Fruit fly (Drosophila melanogaster) whole organism, pupa: Measurements from ENCODE around the gene Mlp84B.

Experiments
- CG12605 ChIP-seq: fragments of 200-800 bp; sonication (Bioruptor generic); IDR thresholded peaks from 2 replicates; pipeline ENCODE4 v1.3.6; 2022; ENCODE audit warnings: missing biosample characterization, missing genetic modification characterization
- CG17806 ChIP-seq: fragments of 200-800 bp; sonication (Bioruptor generic); optimal IDR thresholded peaks from 2 replicates; lab custom pipeline; 2018; ENCODE audit warnings: missing biosample characterization, mild to moderate bottlenecking, missing genetic modification characterization, moderate library complexity
- CG8301 ChIP-seq: fragments of 200-800 bp; sonication (Bioruptor generic); optimal IDR thresholded peaks from 2 replicates; lab custom pipeline; 2018; ENCODE audit warnings: missing biosample characterization, mild to moderate bottlenecking, missing genetic modification characterization
- CG9948 ChIP-seq: fragments of 200-800 bp; sonication (Bioruptor generic); optimal IDR thresholded peaks from 2 replicates; lab custom pipeline; 2018; ENCODE audit warnings: missing biosample characterization, mild to moderate bottlenecking, missing genetic modification characterization, moderate library complexity
- D1 ChIP-seq: fragments of 200-800 bp; sonication (Bioruptor generic); optimal IDR thresholded peaks from 2 replicates; lab custom pipeline; 2018; ENCODE audit warnings: missing biosample characterization, mild to moderate bottlenecking, missing genetic modification characterization, moderate library complexity
- Snoo ChIP-seq: fragments of 200-800 bp; sonication (Bioruptor generic); optimal IDR thresholded peaks from 3 replicates; lab custom pipeline; 2017; ENCODE audit warnings: missing biosample characterization, mild to moderate bottlenecking, missing genetic modification characterization, inconsistent platforms

DNA sequence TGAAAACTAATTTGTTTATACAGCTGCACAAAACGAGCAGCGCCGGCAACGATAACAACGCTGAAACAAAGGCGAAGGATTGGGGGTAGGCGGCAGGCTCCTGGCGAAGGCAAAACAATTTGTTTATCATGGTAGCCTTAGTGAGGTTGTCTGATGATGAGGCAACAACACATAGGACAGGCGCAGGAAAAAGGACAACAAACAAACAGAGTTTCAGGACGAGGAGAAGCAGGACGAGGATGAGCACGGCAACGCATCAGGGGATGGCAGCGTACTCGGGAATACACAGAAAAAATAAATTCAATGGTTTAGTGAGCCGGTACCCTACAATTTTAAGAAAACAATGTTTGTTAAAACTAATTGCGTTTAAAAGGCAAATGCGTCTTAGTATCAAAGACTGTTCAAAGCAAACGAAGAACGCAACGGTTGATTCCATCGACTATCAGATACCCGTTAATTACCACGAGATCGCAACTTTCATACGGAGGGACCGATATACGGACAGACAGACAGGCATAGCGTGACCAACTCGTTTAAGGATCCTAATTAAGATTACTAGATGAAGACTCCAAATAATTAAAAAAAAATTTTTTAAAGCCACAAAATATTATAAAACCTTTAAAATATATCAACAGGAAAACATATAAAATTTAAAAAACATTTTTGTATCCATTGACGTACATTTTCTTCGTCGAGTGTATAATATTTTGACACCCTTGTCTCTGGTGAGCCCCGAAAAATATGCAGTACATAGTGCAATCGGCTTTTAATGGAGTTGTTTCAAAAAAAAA, 17.4 kb upstream of the Mlp84B start:
- TF ChIP-seq CG12605, result no peak
- no peak for TF ChIP-seq CG8301 (tag; lab: Kevin White, UChicago)
- no peak for TF ChIP-seq CG9948 (tag; lab: Kevin White, UChicago)
- no peak for TF ChIP-seq D1 (tag; lab: Kevin White, UChicago)
- no peak for TF ChIP-seq Snoo (tag; lab: Kevin White, UChicago)
- no peak for TF ChIP-seq CG17806 (tag; lab: Kevin White, UChicago)
